Worm (Caenorhabditis elegans): ENCODE data around the gene nhr-45.

nhr-45 gene

DNA sequence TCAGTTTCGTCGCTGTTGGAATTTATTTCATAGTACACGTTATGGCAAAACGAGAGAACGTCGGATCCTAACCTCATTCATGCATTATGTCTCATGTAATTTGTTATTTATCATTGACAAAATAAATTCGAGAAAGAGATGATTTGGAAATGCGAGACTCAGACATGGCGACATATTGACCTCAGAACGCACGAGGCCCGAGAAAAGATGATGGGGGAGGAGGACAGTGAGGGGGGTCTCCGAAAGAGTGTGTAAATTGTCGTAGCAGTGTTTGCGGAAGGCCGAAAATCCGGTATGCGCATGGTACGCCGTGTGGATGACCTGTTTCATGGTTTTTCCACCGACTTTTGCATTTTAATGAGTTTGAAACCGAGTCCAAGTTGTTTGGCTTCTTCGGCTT lies 24.5 kb downstream of the nhr-45 start:
- 0 out of 2 replicates have a peak, but pooled peaks have one; percentile 5 for TF ChIP-seq klf-2 (GFP tag; conservative IDR thresholded peaks at IDR 0.05)
- no peak for TF ChIP-seq med-1 (GFP tag; optimal IDR thresholded peaks at IDR 0.05; ENCODE audit: insufficient read depth)
- peak; percentile 53; the same call in 1 of the 2 replicates for TF ChIP-seq flt-1 (GFP tag; IDR thresholded peaks at IDR 0.05)
- TF ChIP-seq cog-1 (tag; optimal IDR thresholded peaks at IDR 0.05) = peak; percentile 70
- TF ChIP-seq tab-1 (GFP tag; IDR thresholded peaks at IDR 0.05) = peak; percentile 71; the same call in 1 of the 2 replicates

DNA sequence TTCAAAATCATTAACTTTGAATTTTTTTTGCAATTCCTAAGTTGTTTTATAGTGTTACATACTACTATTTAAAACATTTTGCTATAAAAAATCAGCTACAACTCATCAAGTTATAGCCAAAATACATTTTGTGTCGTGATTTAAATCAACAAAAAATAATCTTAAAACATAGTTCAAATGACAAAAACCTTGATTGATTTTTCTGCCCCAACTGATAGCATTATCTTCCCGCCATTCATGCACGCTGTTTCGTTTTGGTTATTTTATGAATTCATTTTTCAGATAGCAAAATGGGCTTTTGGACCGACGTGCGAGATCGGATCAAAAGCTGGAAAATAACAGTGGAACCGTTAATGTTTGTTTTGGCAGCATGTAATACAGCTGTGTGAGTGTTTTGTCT lies 28.0 kb downstream of the nhr-45 start, which contains the start of gene slcr-46.1:
slcr-46.1 (plus strand) TSS at position 274 of the 400 bp plus-strand sequence.
- TF ChIP-seq ref-1 (GFP tag; conservative IDR thresholded peaks at IDR 0.05) = no peak
- no peak for TF ChIP-seq cog-1 (tag; optimal IDR thresholded peaks at IDR 0.05)
- TF ChIP-seq tab-1 (GFP tag; IDR thresholded peaks at IDR 0.05) = no peak
- TF ChIP-seq ztf-23 (GFP tag; IDR thresholded peaks at IDR 0.05) = no peak
- no peak for TF ChIP-seq flt-1 (GFP tag; IDR thresholded peaks at IDR 0.05)
- no peak for TF ChIP-seq ztf-29 (GFP tag; IDR thresholded peaks at IDR 0.05)
- no peak for TF ChIP-seq med-1 (GFP tag; optimal IDR thresholded peaks at IDR 0.05; ENCODE audit: insufficient read depth)
- TF ChIP-seq klf-2 (GFP tag; conservative IDR thresholded peaks at IDR 0.05) = no peak
- no peak for TF ChIP-seq T22C8.4 (GFP tag; IDR thresholded peaks at IDR 0.05)

DNA sequence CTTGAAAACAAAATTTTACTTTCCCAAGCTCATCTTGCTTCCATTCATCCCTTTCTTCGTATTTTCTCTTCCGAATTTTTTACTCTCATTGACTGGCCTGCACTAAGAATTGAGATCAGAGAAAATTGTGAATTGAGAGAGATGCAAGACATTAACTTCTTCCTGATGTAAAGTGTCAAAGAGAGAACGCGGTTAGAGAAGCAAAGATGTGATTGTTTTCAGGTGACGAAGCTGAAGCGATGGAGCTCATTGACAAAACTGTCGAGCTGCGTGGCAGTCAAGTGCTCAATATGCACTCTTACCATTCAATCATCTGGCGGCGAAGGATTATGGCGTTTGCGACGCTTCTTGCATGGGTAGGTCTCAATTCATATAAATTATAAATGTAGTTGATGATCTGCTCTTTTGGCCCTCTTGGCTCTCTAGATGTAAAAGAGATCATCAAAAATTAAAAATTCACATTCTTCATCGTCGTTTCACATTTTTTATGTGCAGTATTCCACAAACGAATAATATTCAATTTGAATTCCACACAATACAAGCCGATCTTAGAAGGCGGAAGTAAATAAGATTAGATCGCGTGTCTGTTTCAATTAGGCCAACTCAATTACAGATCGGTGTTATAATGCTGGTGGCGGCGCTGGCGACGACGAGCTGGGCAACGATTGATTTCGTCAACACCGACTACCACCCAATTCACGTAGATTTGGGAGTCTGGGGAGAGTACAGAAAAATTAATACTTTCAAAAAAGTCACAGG lies 31.1 kb downstream of the nhr-45 start:
- TF ChIP-seq tab-1 (GFP tag; IDR thresholded peaks at IDR 0.05) = no peak
- no peak for TF ChIP-seq ztf-23 (GFP tag; IDR thresholded peaks at IDR 0.05)
- TF ChIP-seq T22C8.4 (GFP tag; IDR thresholded peaks at IDR 0.05) = no peak
- no peak for TF ChIP-seq ref-1 (GFP tag; conservative IDR thresholded peaks at IDR 0.05)
- no peak for TF ChIP-seq flt-1 (GFP tag; IDR thresholded peaks at IDR 0.05)
- no peak for TF ChIP-seq med-1 (GFP tag; optimal IDR thresholded peaks at IDR 0.05; ENCODE audit: insufficient read depth)
- no peak for TF ChIP-seq klf-2 (GFP tag; conservative IDR thresholded peaks at IDR 0.05)
- TF ChIP-seq cog-1 (tag; optimal IDR thresholded peaks at IDR 0.05) = no peak
- no peak for TF ChIP-seq ztf-29 (GFP tag; IDR thresholded peaks at IDR 0.05)

ce11 chrX:4628350-4628749 lies 31.8 kb downstream of the nhr-45 start:
- TF ChIP-seq cog-1 (tag; optimal IDR thresholded peaks at IDR 0.05) (no peak), klf-2 (GFP tag; conservative IDR thresholded peaks at IDR 0.05) (no peak), ztf-29 (GFP tag; IDR thresholded peaks at IDR 0.05) (no peak), tab-1 (GFP tag; IDR thresholded peaks at IDR 0.05) (no peak), flt-1 (GFP tag; IDR thresholded peaks at IDR 0.05) (no peak), ref-1 (GFP tag; conservative IDR thresholded peaks at IDR 0.05) (no peak), T22C8.4 (GFP tag; IDR thresholded peaks at IDR 0.05) (no peak), med-1 (GFP tag; optimal IDR thresholded peaks at IDR 0.05; ENCODE audit: insufficient read depth) (no peak), ztf-23 (GFP tag; IDR thresholded peaks at IDR 0.05) (no peak)

- TF ChIP-seq cog-1 (tag; optimal IDR thresholded peaks at IDR 0.05) = no peak
- TF ChIP-seq T22C8.4 (GFP tag; IDR thresholded peaks at IDR 0.05) = no peak
Measured at ce11 chrX:4626891-4627290, 33.2 kb downstream of the nhr-45 start.

DNA sequence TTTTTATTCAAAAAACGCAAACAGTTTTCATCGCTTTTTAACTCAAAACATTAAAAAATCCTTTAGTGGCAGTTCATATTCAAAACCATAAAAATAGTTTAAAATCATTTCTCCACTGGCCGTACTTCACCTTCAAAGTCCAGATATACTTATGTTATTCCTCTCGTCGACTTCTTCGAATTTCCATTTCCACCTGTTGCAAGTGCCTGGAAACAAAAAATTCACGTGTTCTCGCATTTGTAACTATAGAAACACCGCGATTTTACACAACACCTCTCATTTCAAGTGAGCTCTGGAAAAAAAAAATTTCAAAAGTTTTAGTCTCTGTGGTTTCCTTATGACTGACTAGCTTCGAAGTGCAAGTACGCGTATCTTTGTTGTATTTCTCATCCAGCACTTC lies 35.0 kb downstream of the nhr-45 start:
- TF ChIP-seq klf-2 (GFP tag; conservative IDR thresholded peaks at IDR 0.05) = no peak
- no peak for TF ChIP-seq tab-1 (GFP tag; IDR thresholded peaks at IDR 0.05)
- no peak for TF ChIP-seq T22C8.4 (GFP tag; IDR thresholded peaks at IDR 0.05)
- TF ChIP-seq ztf-29 (GFP tag; IDR thresholded peaks at IDR 0.05) = no peak
- TF ChIP-seq med-1 (GFP tag; optimal IDR thresholded peaks at IDR 0.05; ENCODE audit: insufficient read depth) = no peak
- TF ChIP-seq flt-1 (GFP tag; IDR thresholded peaks at IDR 0.05) = no peak
- no peak for TF ChIP-seq cog-1 (tag; optimal IDR thresholded peaks at IDR 0.05)
- TF ChIP-seq ref-1 (GFP tag; conservative IDR thresholded peaks at IDR 0.05) = no peak
- no peak for TF ChIP-seq ztf-23 (GFP tag; IDR thresholded peaks at IDR 0.05)

ce11 chrX:4623707-4624106 lies 36.4 kb downstream of the nhr-45 start:
- TF ChIP-seq klf-2 (GFP tag; conservative IDR thresholded peaks at IDR 0.05) (no peak), T22C8.4 (GFP tag; IDR thresholded peaks at IDR 0.05) (no peak), ztf-23 (GFP tag; IDR thresholded peaks at IDR 0.05) (no peak), cog-1 (tag; optimal IDR thresholded peaks at IDR 0.05) (no peak), ref-1 (GFP tag; conservative IDR thresholded peaks at IDR 0.05) (no peak), med-1 (GFP tag; optimal IDR thresholded peaks at IDR 0.05; ENCODE audit: insufficient read depth) (no peak), ztf-29 (GFP tag; IDR thresholded peaks at IDR 0.05) (no peak), flt-1 (GFP tag; IDR thresholded peaks at IDR 0.05) (no peak), tab-1 (GFP tag; IDR thresholded peaks at IDR 0.05) (no peak)

DNA sequence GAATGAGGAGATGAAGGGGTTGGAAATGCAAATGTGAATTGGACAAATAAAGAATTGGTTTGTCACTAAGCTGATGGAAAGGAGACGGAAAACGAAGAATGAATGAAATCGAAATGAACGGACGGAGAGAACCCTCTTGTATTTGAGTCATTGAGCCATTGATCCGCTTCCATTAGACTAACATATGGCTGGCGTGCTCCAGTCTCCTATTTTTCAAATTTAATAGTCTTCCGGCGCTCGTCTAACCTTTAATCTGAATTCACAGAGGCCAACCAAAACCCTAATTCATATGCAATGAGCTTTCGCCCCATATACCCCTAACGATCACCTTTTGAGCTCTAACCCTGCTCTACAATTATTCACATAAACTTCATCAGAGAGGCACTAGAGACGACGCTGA lies 38.1 kb downstream of the nhr-45 start, which contains the start of gene C46C11.3:
C46C11.3 (plus strand) TSS at position 301 of the 400 bp plus-strand sequence.
- TF ChIP-seq cog-1 (tag; optimal IDR thresholded peaks at IDR 0.05) = no peak
- no peak for TF ChIP-seq T22C8.4 (GFP tag; IDR thresholded peaks at IDR 0.05)
- no peak for TF ChIP-seq flt-1 (GFP tag; IDR thresholded peaks at IDR 0.05)
- no peak for TF ChIP-seq med-1 (GFP tag; optimal IDR thresholded peaks at IDR 0.05; ENCODE audit: insufficient read depth)
- no peak for TF ChIP-seq tab-1 (GFP tag; IDR thresholded peaks at IDR 0.05)
- no peak for TF ChIP-seq ref-1 (GFP tag; conservative IDR thresholded peaks at IDR 0.05)
- TF ChIP-seq ztf-29 (GFP tag; IDR thresholded peaks at IDR 0.05) = no peak
- TF ChIP-seq ztf-23 (GFP tag; IDR thresholded peaks at IDR 0.05) = no peak
- no peak for TF ChIP-seq klf-2 (GFP tag; conservative IDR thresholded peaks at IDR 0.05)

ce11 chrX:4620019-4620418 lies 40.1 kb downstream of the nhr-45 start:
- no peak for TF ChIP-seq T22C8.4 (GFP tag; IDR thresholded peaks at IDR 0.05)
- no peak for TF ChIP-seq cog-1 (tag; optimal IDR thresholded peaks at IDR 0.05)
- no peak for TF ChIP-seq klf-2 (GFP tag; conservative IDR thresholded peaks at IDR 0.05)
- no peak for TF ChIP-seq tab-1 (GFP tag; IDR thresholded peaks at IDR 0.05)
- no peak for TF ChIP-seq ztf-23 (GFP tag; IDR thresholded peaks at IDR 0.05)
- TF ChIP-seq flt-1 (GFP tag; IDR thresholded peaks at IDR 0.05) = no peak
- no peak for TF ChIP-seq ztf-29 (GFP tag; IDR thresholded peaks at IDR 0.05)
- no peak for TF ChIP-seq ref-1 (GFP tag; conservative IDR thresholded peaks at IDR 0.05)
- no peak for TF ChIP-seq med-1 (GFP tag; optimal IDR thresholded peaks at IDR 0.05; ENCODE audit: insufficient read depth)
